Fruit fly (Drosophila melanogaster) whole organism, embryonic: Measurements from ENCODE around the gene Gr98b.

Source experiments
- Ada2b ChIP-seq: fragments of 200-800 bp; sonication (Bioruptor generic); IDR thresholded peaks from 2 replicates; pipeline ENCODE4 v1.3.6; 2022; ENCODE audit warnings: missing biosample characterization, missing genetic modification characterization
- Awh ChIP-seq: fragments of 200-800 bp; sonication (Bioruptor generic); IDR thresholded peaks from 2 replicates; pipeline ENCODE4, ENCODE4 v1.3.6; 2022; ENCODE audit warnings: missing biosample characterization, missing genetic modification characterization
- CG10147 ChIP-seq: fragments of 200-800 bp; sonication (Bioruptor generic); optimal IDR thresholded peaks from 2 replicates; lab custom pipeline; 2019; ENCODE audit warnings: missing biosample characterization, mild to moderate bottlenecking, missing genetic modification characterization, moderate library complexity
- CG10543 ChIP-seq: fragments of 200-800 bp; sonication (Bioruptor generic); optimal IDR thresholded peaks from 3 replicates; lab custom pipeline; 2017; ENCODE audit warnings: missing biosample characterization, mild to moderate bottlenecking, missing genetic modification characterization, moderate library complexity
- CG11398 ChIP-seq: fragments of 200-800 bp; sonication (Bioruptor generic); optimal IDR thresholded peaks from 2 replicates; lab custom pipeline; 2016; ENCODE audit warnings: missing biosample characterization, missing genetic modification characterization
- CG11695 ChIP-seq: fragments of 200-800 bp; sonication (Bioruptor generic); IDR thresholded peaks from 3 replicates; pipeline ENCODE4 v1.3.6; 2022; ENCODE audit warnings: missing biosample characterization, missing genetic modification characterization
- CG12769 ChIP-seq: fragments of 200-800 bp; sonication (Bioruptor generic); optimal IDR thresholded peaks from 2 replicates; lab custom pipeline; 2019; ENCODE audit warnings: missing biosample characterization, mild to moderate bottlenecking, missing genetic modification characterization, moderate library complexity
- CG13296 ChIP-seq: fragments of 200-800 bp; sonication (Bioruptor generic); optimal IDR thresholded peaks from 3 replicates; lab custom pipeline; 2018; ENCODE audit warnings: missing biosample characterization, mild to moderate bottlenecking, missing genetic modification characterization
- CG14014 ChIP-seq: fragments of 200-800 bp; sonication (Bioruptor generic); IDR thresholded peaks from 2 replicates; pipeline ENCODE4 v1.3.6; 2022; ENCODE audit warnings: missing biosample characterization, missing genetic modification characterization
- CG17802 ChIP-seq: fragments of 200-800 bp; sonication (Bioruptor generic); optimal IDR thresholded peaks from 2 replicates; lab custom pipeline; 2018; ENCODE audit warnings: missing biosample characterization, mild to moderate bottlenecking, missing genetic modification characterization, moderate library complexity
- CG18262 ChIP-seq: fragments of 200-800 bp; optimal IDR thresholded peaks from 3 replicates; lab custom pipeline; 2019; ENCODE audit warnings: missing biosample characterization, mild to moderate bottlenecking, missing genetic modification characterization, moderate library complexity
- CG18476 ChIP-seq: fragments of 200-800 bp; sonication (Bioruptor generic); optimal IDR thresholded peaks from 2 replicates; lab custom pipeline; 2016; ENCODE audit warnings: missing biosample characterization, mild to moderate bottlenecking, missing genetic modification characterization
- CG3281 ChIP-seq: fragments of 200-800 bp; sonication (Bioruptor generic); optimal IDR thresholded peaks from 3 replicates; lab custom pipeline; 2017; ENCODE audit warnings: missing biosample characterization, mild to moderate bottlenecking, missing genetic modification characterization
- CG3847 ChIP-seq: fragments of 200-800 bp; sonication (Bioruptor generic); IDR thresholded peaks from 2 replicates; pipeline ENCODE4 v1.3.6; 2022; ENCODE audit warnings: missing biosample characterization, missing genetic modification characterization
- CG4730 ChIP-seq: fragments of 200-800 bp; sonication (Bioruptor generic); IDR thresholded peaks from 2 replicates; pipeline ENCODE4 v1.3.6; 2022; ENCODE audit warnings: missing biosample characterization, missing genetic modification characterization
- CG6689 ChIP-seq: fragments of 200-800 bp; sonication (Bioruptor generic); IDR thresholded peaks from 2 replicates; pipeline ENCODE4 v1.3.6; 2022; ENCODE audit warnings: missing biosample characterization, missing genetic modification characterization
- CG7786 ChIP-seq: fragments of 200-800 bp; sonication (Bioruptor generic); optimal IDR thresholded peaks from 2 replicates; lab custom pipeline; 2016; ENCODE audit warnings: missing biosample characterization, missing genetic modification characterization
- CG7839 ChIP-seq: fragments of 200-800 bp; sonication (Bioruptor generic); optimal IDR thresholded peaks from 3 replicates; lab custom pipeline; 2018; ENCODE audit warnings: missing biosample characterization, mild to moderate bottlenecking, missing genetic modification characterization, moderate library complexity
- CG7928 ChIP-seq: fragments of 200-800 bp; sonication (Bioruptor generic); optimal IDR thresholded peaks from 2 replicates; lab custom pipeline; 2017; ENCODE audit warnings: missing biosample characterization, mild to moderate bottlenecking, missing genetic modification characterization
- CG9727 ChIP-seq: fragments of 200-800 bp; sonication (Bioruptor generic); optimal IDR thresholded peaks from 3 replicates; lab custom pipeline; 2017; ENCODE audit warnings: missing biosample characterization, mild to moderate bottlenecking, missing genetic modification characterization
- Dp ChIP-seq: fragments of 200-800 bp; sonication (Bioruptor generic); optimal IDR thresholded peaks from 2 replicates; lab custom pipeline; 2018; ENCODE audit warnings: missing biosample characterization, mild to moderate bottlenecking, missing genetic modification characterization, moderate library complexity
- Hr78 ChIP-seq, 2 experiments: fragments of 200-800 bp in 1 of 2; fragments of >200 bp in 1 of 2; sonication (Bioruptor generic) in 1 of 2; optimal IDR thresholded peaks; 2 replicates each; lab custom pipeline; 2017 to 2019; ENCODE audit warnings: missing biosample characterization in 2 of 2, missing genetic modification characterization in 2 of 2, mild to moderate bottlenecking in 1 of 2, moderate library complexity in 1 of 2
- NC2α ChIP-seq: fragments of 200-800 bp; sonication (Bioruptor generic); optimal IDR thresholded peaks from 2 replicates; lab custom pipeline; 2016; ENCODE audit warnings: missing biosample characterization, missing genetic modification characterization
- Oaz ChIP-seq: fragments of 200-800 bp; sonication (Bioruptor generic); IDR thresholded peaks from 2 replicates; pipeline ENCODE4 v1.3.6; 2022; ENCODE audit warnings: missing biosample characterization, missing genetic modification characterization
- Oli ChIP-seq: fragments of 200-800 bp; sonication (Bioruptor generic); optimal IDR thresholded peaks from 2 replicates; lab custom pipeline; 2018; ENCODE audit warnings: missing biosample characterization, mild to moderate bottlenecking, missing genetic modification characterization, moderate library complexity
- Opbp ChIP-seq: fragments of 200-800 bp; sonication (Bioruptor generic); IDR thresholded peaks from 3 replicates; pipeline ENCODE4 v1.3.6; 2022; ENCODE audit warnings: missing biosample characterization, missing genetic modification characterization; ENCODE audit not compliant: partially characterized antibody
- Rfx ChIP-seq: fragments of 200-800 bp; sonication (Bioruptor generic); IDR thresholded peaks from 2 replicates; pipeline ENCODE4 v1.3.6; 2022; ENCODE audit warnings: missing biosample characterization, missing genetic modification characterization
- Taf1 ChIP-seq: fragments of 200-800 bp; sonication (Bioruptor generic); IDR thresholded peaks from 2 replicates; pipeline ENCODE4 v1.3.6; 2022; ENCODE audit warnings: missing biosample characterization, missing genetic modification characterization
- Tbp ChIP-seq: fragments of >200 bp; optimal IDR thresholded peaks from 2 replicates; lab custom pipeline; 2018; ENCODE audit warnings: missing biosample characterization, missing genetic modification characterization
- Xrp1 ChIP-seq: fragments of 200-800 bp; sonication (Bioruptor generic); IDR thresholded peaks from 2 replicates; pipeline ENCODE4 v1.3.6; 2022; ENCODE audit warnings: missing biosample characterization, missing genetic modification characterization
- cad ChIP-seq: fragments of >200 bp; optimal IDR thresholded peaks from 2 replicates; lab custom pipeline; 2017; ENCODE audit warnings: missing biosample characterization, missing genetic modification characterization
- caup ChIP-seq: fragments of 200-800 bp; sonication (Bioruptor generic); optimal IDR thresholded peaks from 3 replicates; lab custom pipeline; 2017; ENCODE audit warnings: missing biosample characterization, mild to moderate bottlenecking, missing genetic modification characterization, moderate library complexity; ENCODE audit not compliant: severe bottlenecking
- ci ChIP-seq: fragments of 200-800 bp; sonication (Bioruptor generic); IDR thresholded peaks from 3 replicates; pipeline ENCODE4 v1.3.6; 2022; ENCODE audit warnings: missing biosample characterization, missing genetic modification characterization
- dmrt99B ChIP-seq: fragments of 200-800 bp; sonication (Bioruptor generic); optimal IDR thresholded peaks from 2 replicates; lab custom pipeline; 2018; ENCODE audit warnings: missing biosample characterization, mild to moderate bottlenecking, missing genetic modification characterization, moderate library complexity
- gro ChIP-seq: fragments of 200-800 bp; sonication (Bioruptor generic); optimal IDR thresholded peaks from 2 replicates; lab custom pipeline; 2016; ENCODE audit warnings: missing biosample characterization, missing genetic modification characterization
- lab ChIP-seq: fragments of 200-800 bp; sonication (Bioruptor generic); optimal IDR thresholded peaks from 3 replicates; lab custom pipeline; 2017; ENCODE audit warnings: missing biosample characterization, missing genetic modification characterization, mild to moderate bottlenecking, moderate library complexity, missing genetic modification reagents
- mam ChIP-seq: fragments of 200-800 bp; sonication (Bioruptor generic); optimal IDR thresholded peaks from 3 replicates; lab custom pipeline; 2016; ENCODE audit warnings: missing biosample characterization, missing genetic modification characterization
- pan ChIP-seq, 4 experiments: fragments of >200 bp in 3 of 4; fragments of 200-800 bp in 1 of 4; sonication (Bioruptor generic) in 1 of 4; optimal IDR thresholded peaks in 3 of 4; IDR thresholded peaks in 1 of 4; 2 replicates each; pipeline versions ENCODE4 v1.3.6 to Lab custom; 2017 to 2022; ENCODE audit warnings: missing biosample characterization in 2 of 4, missing genetic modification characterization in 2 of 4, mixed read lengths in 1 of 4
- pho ChIP-seq: fragments of 200-800 bp; sonication (Bioruptor generic); optimal IDR thresholded peaks from 2 replicates; lab custom pipeline; 2016; ENCODE audit warnings: missing biosample characterization, missing genetic modification characterization
- phol ChIP-seq: fragments of 200-800 bp; sonication (Bioruptor generic); optimal IDR thresholded peaks from 3 replicates; lab custom pipeline; 2018; ENCODE audit warnings: missing biosample characterization, mild to moderate bottlenecking, missing genetic modification characterization, moderate library complexity
- pzg ChIP-seq: fragments of 200-800 bp; sonication (Bioruptor generic); optimal IDR thresholded peaks from 3 replicates; lab custom pipeline; 2018; ENCODE audit warnings: missing biosample characterization, mild to moderate bottlenecking, missing genetic modification characterization, moderate library complexity
- ranshi ChIP-seq: fragments of 200-800 bp; sonication (Bioruptor generic); IDR thresholded peaks from 2 replicates; pipeline ENCODE4 v1.3.6; 2022; ENCODE audit warnings: missing biosample characterization, missing genetic modification characterization
- row ChIP-seq: fragments of 200-800 bp; sonication (Bioruptor generic); IDR thresholded peaks from 3 replicates; pipeline ENCODE4 v1.3.6; 2022; ENCODE audit warnings: missing biosample characterization, missing genetic modification characterization
- sens-2 ChIP-seq: fragments of 200-800 bp; sonication (Bioruptor generic); IDR thresholded peaks from 2 replicates; pipeline ENCODE4 v1.3.6; 2022; ENCODE audit warnings: missing biosample characterization, missing genetic modification characterization
- seq ChIP-seq: fragments of 200-800 bp; sonication (Bioruptor generic); IDR thresholded peaks from 2 replicates; pipeline ENCODE4 v1.3.6; 2022; ENCODE audit warnings: missing biosample characterization, missing genetic modification characterization
- sna ChIP-seq: fragments of 200-800 bp; sonication (Bioruptor generic); IDR thresholded peaks from 2 replicates; pipeline ENCODE4 v1.3.6; 2022; ENCODE audit warnings: missing biosample characterization, missing genetic modification characterization; ENCODE audit not compliant: partially characterized antibody
- sob ChIP-seq: fragments of 200-800 bp; sonication (Bioruptor generic); IDR thresholded peaks from 2 replicates; pipeline ENCODE4 v1.3.6; 2022; ENCODE audit warnings: missing biosample characterization, missing genetic modification characterization
- sug ChIP-seq: fragments of 200-800 bp; optimal IDR thresholded peaks from 2 replicates; lab custom pipeline; 2019; ENCODE audit warnings: missing biosample characterization, mild to moderate bottlenecking, missing genetic modification characterization, moderate library complexity
- tin ChIP-seq: fragments of 200-800 bp; sonication (Bioruptor generic); optimal IDR thresholded peaks from 3 replicates; lab custom pipeline; 2016; ENCODE audit warnings: missing biosample characterization, missing genetic modification characterization
- unpg ChIP-seq: fragments of 200-800 bp; sonication (Bioruptor generic); optimal IDR thresholded peaks from 3 replicates; lab custom pipeline; 2018; ENCODE audit warnings: missing biosample characterization, mild to moderate bottlenecking, missing genetic modification characterization, moderate library complexity

Gene Gr98b

dm6 chr3R:27556972-27557371, 14.7 kb downstream of the Gr98b start (continued):
- TF ChIP-seq ci (peak; percentile 38; the same call in 1 of the 3 replicates), CG7786 (peak; percentile 15), Ada2b (GFP tag; lab: Robert Waterston, UW) (peak; percentile 75), CG7928 (peak; percentile 14), Taf1 (GFP tag; lab: Robert Waterston, UW) (peak; percentile 21; the same call in 1 of the 2 replicates), NC2α (GFP tag; lab: Kevin White, UChicago) (no peak), CG7839 (peak; percentile 48), Hr78 (GFP tag; optimal IDR thresholded peaks at IDR 0.05; lab: Kevin White, UChicago) (no peak), CG4730 (0 out of 2 replicates have a peak, but pooled peaks have one; percentile 11), Opbp (GFP tag; lab: Robert Waterston, UW) (no peak), CG17802 (tag; lab: Kevin White, UChicago) (no peak), phol (tag; lab: Kevin White, UChicago) (peak; percentile 28), CG14014 (peak; percentile 68), cad (GFP tag; lab: Kevin White, UChicago) (no peak), CG18476 (GFP tag; lab: Kevin White, UChicago) (no peak), CG18262 (peak; percentile 7), unpg (GFP tag; lab: Kevin White, UChicago) (peak; percentile 3), CG11695 (GFP tag; lab: Robert Waterston, UW) (peak; percentile 46; the same call in 2 of the 3 replicates), Awh (no peak), seq (peak; percentile 42; the same call in 1 of the 2 replicates), sens-2 (no peak), ranshi (GFP tag; lab: Robert Waterston, UW) (peak; percentile 27; the same call in 1 of the 2 replicates), row (GFP tag; lab: Robert Waterston, UW) (peak; percentile 58), sob (GFP tag; lab: Robert Waterston, UW) (peak; percentile 70), CG9727 (GFP tag; lab: Kevin White, UChicago) (peak; percentile 8), CG10147 (GFP tag; lab: Kevin White, UChicago) (peak; percentile 17), CG12769 (peak; percentile 28), CG3847 (GFP tag; lab: Robert Waterston, UW) (peak; percentile 52), Oli (tag; lab: Kevin White, UChicago) (peak; percentile 11), Rfx (GFP tag; lab: Robert Waterston, UW) (peak; percentile 82), CG10543 (no peak), CG13296 (GFP tag; lab: Kevin White, UChicago) (peak; percentile 47), Dp (no peak), caup (GFP tag; lab: Kevin White, UChicago) (peak; percentile 51), pan (optimal IDR thresholded peaks at IDR 0.05; lab: Kevin White, UChicago) (no peak), pan (GFP tag; optimal IDR thresholded peaks at IDR 0.05 in 1 of 2, IDR thresholded peaks at IDR 0.05 in 1 of 2) (peak in 1 of 2 experiments; percentile 49), CG3281 (GFP tag; lab: Kevin White, UChicago) (peak; percentile 61), Xrp1 (GFP tag; lab: Robert Waterston, UW) (0 out of 2 replicates have a peak, but pooled peaks have one; percentile 18), Oaz (GFP tag; lab: Robert Waterston, UW) (0 out of 2 replicates have a peak, but pooled peaks have one; percentile 26), lab (GFP tag; lab: Kevin White, UChicago) (peak; percentile 55), pho (GFP tag; lab: Kevin White, UChicago) (no peak), CG11398 (no peak), sna (GFP tag; lab: Robert Waterston, UW) (no peak), sug (tag; lab: Kevin White, UChicago) (peak; percentile 1), tin (GFP tag; lab: Kevin White, UChicago) (peak; percentile 23), mam (peak; percentile 65), gro (GFP tag; lab: Kevin White, UChicago) (peak; percentile 39), CG6689 (GFP tag; lab: Robert Waterston, UW) (no peak; the same call in 1 of the 2 replicates), Tbp (no peak), dmrt99B (tag; lab: Kevin White, UChicago) (peak; percentile 44), pzg (no peak)
